Fruit fly (Drosophila melanogaster) Kc167 (cell line): ENCODE measurements around the gene CG15458.

Experiments
- Myc ChIP-seq: fragments of >200 bp; optimal IDR thresholded peaks from 2 replicates; lab custom pipeline; 2017; ENCODE audit warnings: missing external identifiers
- h ChIP-seq: fragments of >200 bp; optimal IDR thresholded peaks from 3 replicates; lab custom pipeline; 2018; ENCODE audit warnings: missing external identifiers
- insv ChIP-seq: fragments of >200 bp; optimal IDR thresholded peaks from 3 replicates; lab custom pipeline; 2018; ENCODE audit warnings: missing external identifiers
- psq ChIP-seq: fragments of >200 bp; optimal IDR thresholded peaks from 2 replicates; lab custom pipeline; 2017; ENCODE audit warnings: missing external identifiers

dm6 chrX:20414099-20414498 lies at the start of gene CG15458:
- TF ChIP-seq h (lab: Kevin White, UChicago), result no peak
- no peak for TF ChIP-seq insv (lab: Kevin White, UChicago)
- no peak for TF ChIP-seq psq
- no peak for TF ChIP-seq Myc (lab: Kevin White, UChicago)
